Worm (Caenorhabditis elegans) whole organism, L3 larva: ENCODE data around the gene fmo-5.

Experiments
- ZK546.5 ChIP-seq: sonication (generic microtip); optimal IDR thresholded peaks from 2 replicates; lab custom pipeline; 2017; ENCODE audit warnings: missing biosample characterization, missing genetic modification characterization
- daf-12 ChIP-seq: fragments of 150-350 bp; optimal IDR thresholded peaks from 2 replicates; lab custom pipeline; 2014; ENCODE audit warnings: missing biosample characterization, missing genetic modification reagents, missing genetic modification characterization
- elt-3 ChIP-seq, 3 experiments: fragments of 150-350 bp in 1 of 3; sonication (generic microtip) in 2 of 3; optimal IDR thresholded peaks; 2 replicates in 2 of 3; 4 replicates in 1 of 3; lab custom pipeline; 2014 to 2017; ENCODE audit warnings: missing biosample characterization in 3 of 3, missing genetic modification characterization in 3 of 3
- fkh-10 ChIP-seq: sonication (generic microtip); optimal IDR thresholded peaks from 2 replicates; lab custom pipeline; 2017; ENCODE audit warnings: missing biosample characterization, missing genetic modification reagents, missing genetic modification characterization
- pqm-1 ChIP-seq: fragments of 150-350 bp; optimal IDR thresholded peaks from 2 replicates; lab custom pipeline; 2017; ENCODE audit warnings: missing biosample characterization, missing genetic modification characterization, inconsistent platforms
- skn-1 ChIP-seq: fragments of 150-350 bp; optimal IDR thresholded peaks from 2 replicates; lab custom pipeline; 2014; ENCODE audit warnings: missing biosample characterization, missing genetic modification characterization
- tbx-2 ChIP-seq: sonication (generic microtip); optimal IDR thresholded peaks from 2 replicates; lab custom pipeline; 2016; ENCODE audit warnings: mild to moderate bottlenecking, missing genetic modification characterization, missing compliant biosample characterization
- unc-39 ChIP-seq: sonication (generic microtip); optimal IDR thresholded peaks from 4 replicates; lab custom pipeline; 2017; ENCODE audit warnings: missing biosample characterization, missing genetic modification characterization

DNA sequence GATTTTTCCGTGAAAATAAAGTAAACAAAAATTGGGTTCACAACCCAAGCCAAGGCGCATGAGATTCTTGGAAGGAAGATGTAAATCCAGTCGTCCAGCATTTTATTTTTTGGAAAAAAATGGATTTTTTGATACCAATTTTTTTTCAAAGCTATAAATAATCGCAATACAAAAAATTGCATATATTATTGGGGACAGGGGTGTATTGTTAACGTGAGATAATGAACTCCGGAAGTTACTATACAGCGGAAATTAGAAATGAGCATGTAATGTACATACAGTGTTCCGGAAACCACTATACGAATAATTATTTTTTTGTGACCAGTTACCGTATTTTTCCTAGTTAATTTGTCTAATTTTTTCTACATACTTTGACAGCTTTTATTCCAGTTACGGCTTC, 19.1 kb downstream of the fmo-5 start, which contains the start of gene srj-38:
- TF ChIP-seq daf-12 (tag; lab: Kevin White, UChicago) = no peak
- no peak for TF ChIP-seq elt-3 (tag; optimal IDR thresholded peaks at IDR 0.05; lab: Kevin White, UChicago)
- TF ChIP-seq unc-39 (tag; lab: Kevin White, UChicago) = no peak
- TF ChIP-seq ZK546.5 (tag; lab: Kevin White, UChicago) = no peak
- TF ChIP-seq skn-1 (tag; lab: Kevin White, UChicago) = no peak
- no peak for TF ChIP-seq fkh-10
- no peak for TF ChIP-seq pqm-1 (tag; lab: Kevin White, UChicago)
- no peak for TF ChIP-seq tbx-2 (tag; lab: Kevin White, UChicago)
